Fruit fly (Drosophila melanogaster): Measurements from ENCODE around the gene CheA87a.

Gene CheA87a

DNA sequence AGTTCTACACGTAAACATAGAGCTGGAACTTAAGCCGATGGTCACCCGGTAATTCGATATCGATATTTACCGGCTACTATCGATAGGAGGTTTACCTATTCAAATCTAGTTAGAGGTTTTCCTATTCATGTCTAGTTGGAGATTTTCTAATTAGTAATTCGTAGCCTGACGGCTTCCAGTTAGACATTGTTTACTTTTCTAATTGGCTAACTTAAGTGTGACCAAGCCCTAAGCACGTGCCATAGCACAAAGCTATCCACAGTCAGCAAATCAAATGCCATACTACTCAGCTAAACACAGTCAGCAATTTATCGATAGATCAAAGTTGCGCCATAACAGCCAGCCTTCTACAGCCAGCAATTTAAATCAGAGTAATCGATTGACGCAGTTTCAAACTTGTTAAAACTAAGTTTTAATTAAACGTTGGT is 33.6 kb downstream of the CheA87a start, which contains the start of gene Dpm3 (continued):
- TF ChIP-seq Hand (GFP tag; optimal IDR thresholded peaks at IDR 0.05) (no peak), sna (GFP tag; IDR thresholded peaks at IDR 0.05; ENCODE audit: partially characterized antibody) (peak; percentile 95), Sox102F (GFP tag; optimal IDR thresholded peaks at IDR 0.05) (peak; percentile 13), CG13775 (GFP tag; optimal IDR thresholded peaks at IDR 0.05) (peak; percentile 30), HmgD (GFP tag; optimal IDR thresholded peaks at IDR 0.05) (peak; percentile 54), CG7928 (GFP tag; optimal IDR thresholded peaks at IDR 0.05) (no peak), CG15269 (tag; optimal IDR thresholded peaks at IDR 0.05) (no peak), Fer1 (GFP tag; optimal IDR thresholded peaks at IDR 0.05) (no peak), Abd-B (GFP tag; optimal IDR thresholded peaks at IDR 0.05) (peak; percentile 85), gfzf (GFP tag; optimal IDR thresholded peaks at IDR 0.05) (peak; percentile 65), CG8944 (GFP tag; optimal IDR thresholded peaks at IDR 0.05) (peak; percentile 52), crc (GFP tag; optimal IDR thresholded peaks at IDR 0.05) (no peak), maf-S (GFP tag; optimal IDR thresholded peaks at IDR 0.05) (no peak), CG32772 (GFP tag; IDR thresholded peaks at IDR 0.05) (no peak), tup (GFP tag; optimal IDR thresholded peaks at IDR 0.05) (no peak), eyg (GFP tag; optimal IDR thresholded peaks at IDR 0.05) (peak; percentile 23), br (optimal IDR thresholded peaks at IDR 0.05) (no peak), Dad (GFP tag; optimal IDR thresholded peaks at IDR 0.05) (peak; percentile 7), Side (GFP tag; optimal IDR thresholded peaks at IDR 0.05) (no peak), CG14965 (GFP tag; optimal IDR thresholded peaks at IDR 0.05; ENCODE audit: borderline replicate concordance) (no peak), Neu2 (GFP tag; optimal IDR thresholded peaks at IDR 0.05; ENCODE audit: borderline replicate concordance) (no peak), ftz-f1 (GFP tag; optimal IDR thresholded peaks at IDR 0.05) (no peak), CG18764 (GFP tag; optimal IDR thresholded peaks at IDR 0.05) (no peak), Bteb2 (GFP tag; optimal IDR thresholded peaks at IDR 0.05) (no peak), CG10366 (GFP tag; IDR thresholded peaks at IDR 0.05) (no peak), Bdp1 (GFP tag; optimal IDR thresholded peaks at IDR 0.05) (peak; percentile 39), CG13424 (tag; optimal IDR thresholded peaks at IDR 0.05) (peak; percentile 27), fd3F (GFP tag; optimal IDR thresholded peaks at IDR 0.05) (no peak), zfh2 (GFP tag; optimal IDR thresholded peaks at IDR 0.05) (peak; percentile 57), CG1603 (tag; optimal IDR thresholded peaks at IDR 0.05) (peak; percentile 86), CG12299 (tag; optimal IDR thresholded peaks at IDR 0.05) (peak; percentile 5), Pdp1 (GFP tag; optimal IDR thresholded peaks at IDR 0.05) (peak in 1 of 2 experiments; percentile 57), chinmo (GFP tag; IDR thresholded peaks at IDR 0.05; ENCODE audit: partially characterized antibody) (0 out of 4 replicates have a peak, but pooled peaks have one; percentile 76), Myb (GFP tag; optimal IDR thresholded peaks at IDR 0.05) (peak; percentile 97), CG10431 (GFP tag; optimal IDR thresholded peaks at IDR 0.05) (no peak), CG10565 (GFP tag; optimal IDR thresholded peaks at IDR 0.05) (no peak), ci (GFP tag; IDR thresholded peaks at IDR 0.05) (peak; percentile 51; the same call in 2 of the 3 replicates), CG8290 (GFP tag; optimal IDR thresholded peaks at IDR 0.05) (peak; percentile 72), CG8290 (tag; optimal IDR thresholded peaks at IDR 0.05) (no peak), Mrtf (GFP tag; IDR thresholded peaks at IDR 0.05) (no peak), CG17361 (GFP tag; IDR thresholded peaks at IDR 0.05) (0 out of 3 replicates have a peak, but pooled peaks have one; percentile 31), BEAF-32 (GFP tag; optimal IDR thresholded peaks at IDR 0.05) (peak; percentile 93), CG17829 (tag; optimal IDR thresholded peaks at IDR 0.05) (peak; percentile 50), HHEX (GFP tag; optimal IDR thresholded peaks at IDR 0.05) (no peak), twi (tag; optimal IDR thresholded peaks at IDR 0.05) (no peak), sd (tag; optimal IDR thresholded peaks at IDR 0.05) (no peak), CG9215 (GFP tag; IDR thresholded peaks at IDR 0.05) (no peak; the same call in 1 of the 2 replicates), Lim3 (GFP tag; IDR thresholded peaks at IDR 0.05) (no peak), gcm (GFP tag; optimal IDR thresholded peaks at IDR 0.05) (no peak), ase (GFP tag; IDR thresholded peaks at IDR 0.05) (no peak), CG4617 (GFP tag; optimal IDR thresholded peaks at IDR 0.05; ENCODE audit: borderline replicate concordance) (peak; percentile 60)

Measured in whole organism, embryonic.